Fruit fly (Drosophila melanogaster) whole organism, embryonic: ENCODE data around the gene Sam-S.

Experiments used
- Atf6 ChIP-seq: fragments of 200-800 bp; sonication (Bioruptor generic); IDR thresholded peaks from 2 replicates; pipeline ENCODE4 v1.3.6; 2022; ENCODE audit warnings: missing biosample characterization, missing genetic modification characterization
- Bgb ChIP-seq: fragments of 200-800 bp; sonication (Bioruptor generic); IDR thresholded peaks from 2 replicates; pipeline ENCODE4 v1.3.6; 2022; ENCODE audit warnings: missing biosample characterization, missing genetic modification characterization; ENCODE audit not compliant: partially characterized antibody
- C15 ChIP-seq: fragments of 200-800 bp; sonication (Bioruptor generic); IDR thresholded peaks from 3 replicates; pipeline ENCODE4 v1.3.6; 2022; ENCODE audit warnings: missing biosample characterization, missing genetic modification characterization
- CG1024 ChIP-seq: fragments of 200-800 bp; sonication (Bioruptor generic); IDR thresholded peaks from 2 replicates; pipeline ENCODE4 v1.3.6; 2022; ENCODE audit warnings: missing biosample characterization, missing genetic modification characterization
- CG10267 ChIP-seq: fragments of 200-800 bp; sonication (Bioruptor generic); optimal IDR thresholded peaks from 2 replicates; lab custom pipeline; 2018; ENCODE audit warnings: missing biosample characterization, mild to moderate bottlenecking, missing genetic modification characterization, moderate library complexity
- CG10979 ChIP-seq: fragments of 200-800 bp; sonication (Bioruptor generic); optimal IDR thresholded peaks from 2 replicates; lab custom pipeline; 2018; ENCODE audit warnings: missing biosample characterization, mild to moderate bottlenecking, missing genetic modification characterization, moderate library complexity
- CG12155 ChIP-seq: fragments of 200-800 bp; sonication (Bioruptor generic); optimal IDR thresholded peaks from 3 replicates; lab custom pipeline; 2016; ENCODE audit warnings: missing biosample characterization, missing genetic modification characterization
- CG12769 ChIP-seq: fragments of 200-800 bp; sonication (Bioruptor generic); optimal IDR thresholded peaks from 2 replicates; lab custom pipeline; 2019; ENCODE audit warnings: missing biosample characterization, mild to moderate bottlenecking, missing genetic modification characterization, moderate library complexity
- CG13424 ChIP-seq: fragments of 200-800 bp; sonication (Bioruptor generic); optimal IDR thresholded peaks from 2 replicates; lab custom pipeline; 2019; ENCODE audit warnings: missing biosample characterization, mild to moderate bottlenecking, missing genetic modification characterization, moderate library complexity
- CG14050 ChIP-seq: fragments of 200-800 bp; sonication (Bioruptor generic); IDR thresholded peaks from 3 replicates; pipeline ENCODE4 v1.3.6; 2022; ENCODE audit warnings: missing biosample characterization, missing genetic modification characterization
- CG15601 ChIP-seq: fragments of 200-800 bp; sonication (Bioruptor generic); optimal IDR thresholded peaks from 3 replicates; lab custom pipeline; 2019; ENCODE audit warnings: missing biosample characterization, mild to moderate bottlenecking, missing genetic modification characterization, moderate library complexity
- CG15696 ChIP-seq: fragments of 200-800 bp; sonication (Bioruptor generic); optimal IDR thresholded peaks from 2 replicates; lab custom pipeline; 2019; ENCODE audit warnings: missing biosample characterization, mild to moderate bottlenecking, missing genetic modification characterization, moderate library complexity
- CG16815 ChIP-seq: fragments of 200-800 bp; sonication (Bioruptor generic); optimal IDR thresholded peaks from 3 replicates; lab custom pipeline; 2017; ENCODE audit warnings: missing biosample characterization, mild to moderate bottlenecking, missing genetic modification characterization
- CG17568 ChIP-seq: fragments of 200-800 bp; sonication (Bioruptor generic); optimal IDR thresholded peaks from 2 replicates; lab custom pipeline; 2018; ENCODE audit warnings: missing biosample characterization, mild to moderate bottlenecking, missing genetic modification characterization, moderate library complexity
- CG2712 ChIP-seq: fragments of 200-800 bp; optimal IDR thresholded peaks from 3 replicates; lab custom pipeline; 2019; ENCODE audit warnings: missing biosample characterization, mild to moderate bottlenecking, missing genetic modification characterization, moderate library complexity
- CG30020 ChIP-seq: fragments of 200-800 bp; optimal IDR thresholded peaks from 2 replicates; lab custom pipeline; 2019; ENCODE audit warnings: missing biosample characterization, mild to moderate bottlenecking, missing genetic modification characterization, moderate library complexity
- CG3726 ChIP-seq: fragments of 200-800 bp; sonication (Bioruptor generic); IDR thresholded peaks from 3 replicates; pipeline ENCODE4, ENCODE4 v1.3.6; 2022; ENCODE audit warnings: missing biosample characterization, missing genetic modification characterization
- CG43689 ChIP-seq: fragments of 200-800 bp; sonication (Bioruptor generic); IDR thresholded peaks from 2 replicates; pipeline ENCODE4 v1.3.6; 2022; ENCODE audit warnings: missing biosample characterization, missing genetic modification characterization
- CG4707 ChIP-seq: fragments of 200-800 bp; sonication (Bioruptor generic); optimal IDR thresholded peaks from 2 replicates; lab custom pipeline; 2018; ENCODE audit warnings: missing biosample characterization, mild to moderate bottlenecking, missing genetic modification characterization, moderate library complexity
- CG4730 ChIP-seq: fragments of 200-800 bp; sonication (Bioruptor generic); IDR thresholded peaks from 2 replicates; pipeline ENCODE4 v1.3.6; 2022; ENCODE audit warnings: missing biosample characterization, missing genetic modification characterization
- CG4820 ChIP-seq: fragments of 200-800 bp; sonication (Bioruptor generic); optimal IDR thresholded peaks from 3 replicates; lab custom pipeline; 2016; ENCODE audit warnings: missing biosample characterization, missing genetic modification characterization
- CG4854 ChIP-seq: fragments of 200-800 bp; sonication (Bioruptor generic); optimal IDR thresholded peaks from 2 replicates; lab custom pipeline; 2016; ENCODE audit warnings: missing biosample characterization, missing genetic modification characterization, inconsistent platforms
- CG7357 ChIP-seq: fragments of 200-800 bp; sonication (Bioruptor generic); IDR thresholded peaks from 3 replicates; pipeline ENCODE4 v1.3.6; 2022; ENCODE audit warnings: missing biosample characterization, missing genetic modification characterization
- CG7839 ChIP-seq: fragments of 200-800 bp; sonication (Bioruptor generic); optimal IDR thresholded peaks from 3 replicates; lab custom pipeline; 2018; ENCODE audit warnings: missing biosample characterization, mild to moderate bottlenecking, missing genetic modification characterization, moderate library complexity
- Dbx ChIP-seq: fragments of 200-800 bp; sonication (Bioruptor generic); IDR thresholded peaks from 3 replicates; pipeline ENCODE4 v1.3.6; 2022; ENCODE audit warnings: missing biosample characterization, missing genetic modification characterization
- GATAe ChIP-seq: fragments of 200-800 bp; sonication (Bioruptor generic); conservative IDR thresholded peaks from 2 replicates; pipeline ENCODE4 v1.3.6; 2022; ENCODE audit warnings: missing biosample characterization, missing genetic modification characterization
- Hmx ChIP-seq: fragments of 200-800 bp; sonication (Bioruptor generic); optimal IDR thresholded peaks from 2 replicates; lab custom pipeline; 2016; ENCODE audit warnings: missing biosample characterization, missing genetic modification characterization
- MESR4 ChIP-seq: fragments of 200-800 bp; sonication (Bioruptor generic); optimal IDR thresholded peaks from 2 replicates; lab custom pipeline; 2018; ENCODE audit warnings: missing biosample characterization, mild to moderate bottlenecking, missing genetic modification characterization, moderate library complexity
- Pdp1 ChIP-seq, 2 experiments: fragments of 200-800 bp; sonication (Bioruptor generic); optimal IDR thresholded peaks; 3 replicates each; lab custom pipeline; 2016; ENCODE audit warnings: missing biosample characterization in 2 of 2, missing genetic modification characterization in 2 of 2, mild to moderate bottlenecking in 1 of 2, moderate library complexity in 1 of 2
- bab2 ChIP-seq: fragments of 200-800 bp; sonication (Bioruptor generic); optimal IDR thresholded peaks from 2 replicates; lab custom pipeline; 2016; ENCODE audit warnings: missing biosample characterization, missing genetic modification characterization
- bigmax ChIP-seq: fragments of 200-800 bp; sonication (Bioruptor generic); optimal IDR thresholded peaks from 2 replicates; lab custom pipeline; 2018; ENCODE audit warnings: missing biosample characterization, mild to moderate bottlenecking, missing genetic modification characterization
- br ChIP-seq: fragments of >200 bp; optimal IDR thresholded peaks from 2 replicates; lab custom pipeline; 2017
- bsh ChIP-seq, 2 experiments: fragments of 200-800 bp; sonication (Bioruptor generic); optimal IDR thresholded peaks; 2 replicates each; lab custom pipeline; 2017 to 2018; ENCODE audit warnings: mild to moderate bottlenecking in 2 of 2, missing biosample characterization in 2 of 2, missing genetic modification characterization in 2 of 2, moderate library complexity in 1 of 2
- crol ChIP-seq: fragments of 200-800 bp; sonication (Bioruptor generic); IDR thresholded peaks from 2 replicates; pipeline ENCODE4 v1.3.6; 2022; ENCODE audit warnings: missing biosample characterization, missing genetic modification characterization
- dmrt99B ChIP-seq: fragments of 200-800 bp; sonication (Bioruptor generic); optimal IDR thresholded peaks from 2 replicates; lab custom pipeline; 2018; ENCODE audit warnings: missing biosample characterization, mild to moderate bottlenecking, missing genetic modification characterization, moderate library complexity
- jumu ChIP-seq: fragments of 200-800 bp; sonication (Bioruptor generic); optimal IDR thresholded peaks from 3 replicates; lab custom pipeline; 2016; ENCODE audit warnings: missing biosample characterization, missing genetic modification characterization
- lilli ChIP-seq: fragments of 200-800 bp; sonication (Bioruptor generic); optimal IDR thresholded peaks from 3 replicates; lab custom pipeline; 2016; ENCODE audit warnings: missing biosample characterization, missing genetic modification characterization
- nerfin-1 ChIP-seq: fragments of 200-800 bp; sonication (Bioruptor generic); optimal IDR thresholded peaks from 3 replicates; lab custom pipeline; 2019; ENCODE audit warnings: missing biosample characterization, mild to moderate bottlenecking, missing genetic modification characterization, moderate library complexity
- nom ChIP-seq: fragments of 200-800 bp; sonication (Bioruptor generic); optimal IDR thresholded peaks from 2 replicates; lab custom pipeline; 2017; ENCODE audit warnings: missing biosample characterization, missing genetic modification characterization, mild to moderate bottlenecking, moderate library complexity, missing genetic modification reagents
- onecut ChIP-seq: fragments of 200-800 bp; sonication (Bioruptor generic); IDR thresholded peaks from 2 replicates; pipeline ENCODE4 v1.3.6; 2022; ENCODE audit warnings: missing biosample characterization, missing genetic modification characterization
- pho ChIP-seq: fragments of 200-800 bp; sonication (Bioruptor generic); optimal IDR thresholded peaks from 2 replicates; lab custom pipeline; 2016; ENCODE audit warnings: missing biosample characterization, missing genetic modification characterization
- psq ChIP-seq: fragments of 200-800 bp; sonication (Bioruptor generic); optimal IDR thresholded peaks from 2 replicates; lab custom pipeline; 2017; ENCODE audit warnings: missing biosample characterization, missing genetic modification characterization
- sens ChIP-seq: fragments of 200-800 bp; sonication (Bioruptor generic); peaks from one replicate; lab custom pipeline; 2016; ENCODE audit warnings: missing biosample characterization, missing genetic modification characterization
- sim ChIP-seq: fragments of 200-800 bp; sonication (Bioruptor generic); IDR thresholded peaks from 2 replicates; pipeline ENCODE4 v1.3.6; 2022; ENCODE audit warnings: missing biosample characterization, missing genetic modification characterization
- slbo ChIP-seq: fragments of 200-800 bp; sonication (Bioruptor generic); IDR thresholded peaks from 2 replicates; pipeline ENCODE4 v1.3.6; 2022; ENCODE audit warnings: missing biosample characterization, missing genetic modification characterization
- sna ChIP-seq: fragments of 200-800 bp; sonication (Bioruptor generic); IDR thresholded peaks from 2 replicates; pipeline ENCODE4 v1.3.6; 2022; ENCODE audit warnings: missing biosample characterization, missing genetic modification characterization; ENCODE audit not compliant: partially characterized antibody
- trem ChIP-seq: fragments of 200-800 bp; optimal IDR thresholded peaks from 3 replicates; lab custom pipeline; 2019; ENCODE audit warnings: missing biosample characterization, mild to moderate bottlenecking, missing genetic modification characterization, moderate library complexity
- vvl ChIP-seq: fragments of 200-800 bp; sonication (Bioruptor generic); IDR thresholded peaks from 2 replicates; pipeline ENCODE4 v1.3.6; 2022; ENCODE audit warnings: missing biosample characterization, missing genetic modification characterization
- zfh1 ChIP-seq: fragments of 200-800 bp; sonication (Bioruptor generic); IDR thresholded peaks from 3 replicates; pipeline ENCODE4 v1.3.6; 2022; ENCODE audit warnings: missing biosample characterization, missing genetic modification characterization

The Sam-S gene

dm6 chr2L:107476-108436 is 1.1 kb downstream of the Sam-S start (continued):
- TF ChIP-seq CG10267 (tag; lab: Kevin White, UChicago) (no peak), CG7839 (tag; lab: Kevin White, UChicago) (no peak), CG10979 (tag; lab: Kevin White, UChicago) (no peak), sim (GFP tag; lab: Robert Waterston, UW) (no peak), slbo (0 out of 2 replicates have a peak, but pooled peaks have one; percentile 5), trem (peak; percentile 31), jumu (no peak), CG15601 (peak; percentile 17), CG4707 (GFP tag; lab: Kevin White, UChicago) (no peak), bab2 (GFP tag; lab: Kevin White, UChicago) (no peak), CG4820 (no peak), C15 (GFP tag; lab: Robert Waterston, UW) (no peak), CG3726 (GFP tag; lab: Robert Waterston, UW) (no peak), CG4854 (GFP tag; lab: Kevin White, UChicago) (no peak), CG14050 (GFP tag; lab: Robert Waterston, UW) (no peak), Pdp1 (GFP tag; optimal IDR thresholded peaks at IDR 0.05; lab: Kevin White, UChicago) (peak in 1 of 2 experiments; percentile 69), CG17568 (GFP tag; lab: Kevin White, UChicago) (peak; percentile 42), Bgb (peak; percentile 53; the same call in 1 of the 2 replicates), CG12769 (tag; lab: Kevin White, UChicago) (peak; percentile 43), Hmx (GFP tag; lab: Kevin White, UChicago) (no peak), Dbx (peak; percentile 65; the same call in 2 of the 3 replicates), vvl (GFP tag; lab: Robert Waterston, UW) (peak; percentile 75), psq (GFP tag; lab: Kevin White, UChicago) (no peak), CG4730 (no peak), CG1024 (GFP tag; lab: Robert Waterston, UW) (no peak), zfh1 (GFP tag; lab: Robert Waterston, UW) (no peak), lilli (GFP tag; lab: Kevin White, UChicago) (peak; percentile 29), CG43689 (GFP tag; lab: Robert Waterston, UW) (no peak), sens (peak; percentile 4), pho (GFP tag; lab: Kevin White, UChicago) (no peak), Atf6 (GFP tag; lab: Robert Waterston, UW) (no peak), sna (GFP tag; lab: Robert Waterston, UW) (peak; percentile 54), dmrt99B (tag; lab: Kevin White, UChicago) (no peak), CG12155 (GFP tag; lab: Kevin White, UChicago) (no peak), GATAe (GFP tag; lab: Robert Waterston, UW) (no peak), bigmax (GFP tag; lab: Kevin White, UChicago) (no peak), CG16815 (GFP tag; lab: Kevin White, UChicago) (no peak), MESR4 (GFP tag; lab: Kevin White, UChicago) (peak; percentile 61), CG30020 (peak; percentile 16), CG15696 (tag; lab: Kevin White, UChicago) (peak; percentile 4), crol (no peak), bsh (GFP tag; optimal IDR thresholded peaks at IDR 0.05; lab: Kevin White, UChicago) (no peak), br (lab: Kevin White, UChicago) (no peak), CG2712 (peak; percentile 25), nerfin-1 (peak; percentile 2), CG7357 (GFP tag; lab: Robert Waterston, UW) (no peak), CG13424 (tag; lab: Kevin White, UChicago) (peak; percentile 0), nom (peak; percentile 63), onecut (no peak)
